Fruit fly (Drosophila melanogaster): ENCODE measurements around the gene CG34136.

CG34136 gene

dm6 chr2L:21142972-21143385, 46.3 kb downstream of the CG34136 start, which contains the start of gene pths (continued):
- TF ChIP-seq Rel (GFP tag; optimal IDR thresholded peaks at IDR 0.05) (no peak), Rel (tag; optimal IDR thresholded peaks at IDR 0.05) (no peak), lola (GFP tag; optimal IDR thresholded peaks at IDR 0.05) (no peak), Jra (GFP tag; optimal IDR thresholded peaks at IDR 0.05) (peak; percentile 37), Dfd (GFP tag; optimal IDR thresholded peaks at IDR 0.05) (no peak)

DNA sequence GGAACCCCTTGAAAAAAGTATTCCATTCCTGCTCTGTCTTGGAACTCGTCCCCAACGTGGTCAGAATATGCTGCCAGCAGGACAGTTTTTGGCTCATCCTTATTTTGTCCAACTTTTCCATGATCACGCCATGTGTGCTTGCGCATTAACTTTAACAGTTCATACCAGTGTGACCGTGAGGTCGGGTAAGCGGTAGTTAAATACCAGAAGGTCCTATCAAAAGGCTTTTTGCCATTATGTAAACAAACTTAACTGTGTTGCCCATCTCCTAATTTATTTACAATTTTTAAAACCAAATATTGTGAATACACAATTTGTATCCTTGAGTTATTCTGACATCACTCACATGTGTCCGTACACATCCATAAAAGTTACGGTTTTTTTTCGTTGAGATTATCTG, 51.5 kb downstream of the CG34136 start, which contains the start of gene del:
del (minus strand) TSS at position 305 of the 400 bp plus-strand sequence.
- TF ChIP-seq Dif (GFP tag; optimal IDR thresholded peaks at IDR 0.05; ENCODE audit: partially characterized antibody) (no peak), rgr (GFP tag; optimal IDR thresholded peaks at IDR 0.05) (no peak), h (GFP tag; optimal IDR thresholded peaks at IDR 0.05) (no peak), Abd-B (GFP tag; optimal IDR thresholded peaks at IDR 0.05) (no peak), Hr83 (GFP tag; optimal IDR thresholded peaks at IDR 0.05; ENCODE audit: poor library complexity, severe bottlenecking) (no peak), Hr78 (GFP tag; optimal IDR thresholded peaks at IDR 0.05) (no peak), Mio (GFP tag; optimal IDR thresholded peaks at IDR 0.05) (no peak), pan (optimal IDR thresholded peaks at IDR 0.05) (no peak), tai (GFP tag; optimal IDR thresholded peaks at IDR 0.05) (no peak), CG9705 (GFP tag; optimal IDR thresholded peaks at IDR 0.05) (no peak)
